Fruit fly (Drosophila melanogaster) whole organism, prepupa: ENCODE results near the gene CG34149.

Source experiments
- CG10631 ChIP-seq: fragments of 200-800 bp; sonication (Bioruptor generic); optimal IDR thresholded peaks from 2 replicates; lab custom pipeline; 2016; ENCODE audit warnings: missing biosample characterization, missing genetic modification characterization
- CG10669 ChIP-seq: fragments of 200-800 bp; sonication (Bioruptor generic); optimal IDR thresholded peaks from 3 replicates; lab custom pipeline; 2018; ENCODE audit warnings: missing biosample characterization, mild to moderate bottlenecking, missing genetic modification characterization, moderate library complexity
- CG11294 ChIP-seq: fragments of 200-800 bp; sonication (Bioruptor generic); IDR thresholded peaks from 2 replicates; pipeline ENCODE4 v1.3.6; 2022; ENCODE audit warnings: missing biosample characterization, missing genetic modification characterization
- CG11762 ChIP-seq: fragments of 200-800 bp; sonication (Bioruptor generic); optimal IDR thresholded peaks from 3 replicates; lab custom pipeline; 2016; ENCODE audit warnings: missing biosample characterization, missing genetic modification characterization; ENCODE audit not compliant: insufficient read depth
- CG15336 ChIP-seq: fragments of 200-800 bp; sonication (Bioruptor generic); IDR thresholded peaks from 2 replicates; pipeline ENCODE4 v1.3.6; 2022; ENCODE audit warnings: missing biosample characterization, missing genetic modification characterization
- CG1621 ChIP-seq: fragments of 200-800 bp; sonication (Bioruptor generic); optimal IDR thresholded peaks from 3 replicates; lab custom pipeline; 2018; ENCODE audit warnings: missing biosample characterization, mild to moderate bottlenecking, missing genetic modification characterization
- CG3032 ChIP-seq: fragments of 200-800 bp; optimal IDR thresholded peaks from 2 replicates; lab custom pipeline; 2019; ENCODE audit warnings: missing biosample characterization, mild to moderate bottlenecking, missing genetic modification characterization, moderate library complexity
- CG34406 ChIP-seq: fragments of 200-800 bp; sonication (Bioruptor generic); optimal IDR thresholded peaks from 3 replicates; lab custom pipeline; 2016; ENCODE audit warnings: missing biosample characterization, missing genetic modification characterization
- CG3919 ChIP-seq: fragments of 200-800 bp; sonication (Bioruptor generic); optimal IDR thresholded peaks from 3 replicates; lab custom pipeline; 2016; ENCODE audit warnings: missing biosample characterization, missing genetic modification characterization
- CG4318 ChIP-seq: fragments of 200-800 bp; sonication (Bioruptor generic); optimal IDR thresholded peaks from 3 replicates; lab custom pipeline; 2017; ENCODE audit warnings: missing biosample characterization, mild to moderate bottlenecking, missing genetic modification characterization
- CG6163 ChIP-seq: fragments of 200-800 bp; sonication (Bioruptor generic); IDR thresholded peaks from 3 replicates; pipeline ENCODE4 v1.3.6; 2022; ENCODE audit warnings: missing biosample characterization, missing genetic modification characterization
- CG7368 ChIP-seq: fragments of 200-800 bp; sonication (Bioruptor generic); optimal IDR thresholded peaks from 3 replicates; lab custom pipeline; 2016; ENCODE audit warnings: missing biosample characterization, missing genetic modification characterization
- CG8119 ChIP-seq: fragments of 200-800 bp; sonication (Bioruptor generic); IDR thresholded peaks from 3 replicates; pipeline ENCODE4 v1.3.6; 2022; ENCODE audit warnings: missing biosample characterization, missing genetic modification characterization
- CG8319 ChIP-seq: fragments of 200-800 bp; sonication (Bioruptor generic); optimal IDR thresholded peaks from 3 replicates; lab custom pipeline; 2016; ENCODE audit warnings: missing biosample characterization, missing genetic modification characterization
- CG8632 ChIP-seq: fragments of 200-800 bp; sonication (Bioruptor generic); optimal IDR thresholded peaks from 3 replicates; lab custom pipeline; 2016; ENCODE audit warnings: missing biosample characterization, missing genetic modification characterization
- CG9139 ChIP-seq: fragments of 200-800 bp; sonication (Bioruptor generic); optimal IDR thresholded peaks from 3 replicates; lab custom pipeline; 2017; ENCODE audit warnings: missing biosample characterization, mild to moderate bottlenecking, missing genetic modification characterization
- Eip75B ChIP-seq: fragments of 200-800 bp; sonication (Bioruptor generic); optimal IDR thresholded peaks from 3 replicates; lab custom pipeline; 2016; ENCODE audit warnings: missing biosample characterization, missing genetic modification characterization
- Eip78C ChIP-seq: fragments of 200-800 bp; sonication (Bioruptor generic); peaks from one replicate; lab custom pipeline; 2016; ENCODE audit warnings: missing biosample characterization, missing genetic modification characterization
- Ets21C ChIP-seq: fragments of 200-800 bp; sonication (Bioruptor generic); optimal IDR thresholded peaks from 3 replicates; lab custom pipeline; 2016; ENCODE audit warnings: missing biosample characterization, missing genetic modification characterization
- Gug ChIP-seq: fragments of 200-800 bp; sonication (Bioruptor generic); IDR thresholded peaks from 2 replicates; pipeline ENCODE4 v1.3.6; 2022; ENCODE audit warnings: missing biosample characterization, missing genetic modification characterization
- Hr38 ChIP-seq: sonication (Bioruptor generic); optimal IDR thresholded peaks from 2 replicates; lab custom pipeline; 2016; ENCODE audit warnings: missing biosample characterization, missing genetic modification characterization
- Hr39 ChIP-seq: fragments of 200-800 bp; sonication (Bioruptor generic); optimal IDR thresholded peaks from 2 replicates; lab custom pipeline; 2016; ENCODE audit warnings: missing biosample characterization, missing genetic modification characterization
- Met ChIP-seq: fragments of 200-800 bp; sonication (Bioruptor generic); optimal IDR thresholded peaks from 3 replicates; lab custom pipeline; 2016; ENCODE audit warnings: missing biosample characterization, missing genetic modification characterization
- OdsH ChIP-seq: fragments of 200-800 bp; sonication (Bioruptor generic); optimal IDR thresholded peaks from 3 replicates; lab custom pipeline; 2016; ENCODE audit warnings: missing biosample characterization, missing genetic modification characterization
- Sox102F ChIP-seq: fragments of 200-800 bp; sonication (Bioruptor generic); optimal IDR thresholded peaks from 2 replicates; lab custom pipeline; 2016; ENCODE audit warnings: missing biosample characterization, mild to moderate bottlenecking, missing genetic modification characterization
- Sox14 ChIP-seq: fragments of 200-800 bp; sonication (Bioruptor generic); optimal IDR thresholded peaks from 3 replicates; lab custom pipeline; 2016; ENCODE audit warnings: missing biosample characterization, missing genetic modification characterization
- Sox15 ChIP-seq: fragments of 200-800 bp; sonication (Bioruptor generic); optimal IDR thresholded peaks from 3 replicates; lab custom pipeline; 2016; ENCODE audit warnings: missing biosample characterization, missing genetic modification characterization
- achi ChIP-seq: fragments of 200-800 bp; sonication (Bioruptor generic); optimal IDR thresholded peaks from 3 replicates; lab custom pipeline; 2016; ENCODE audit warnings: missing biosample characterization, missing genetic modification characterization
- acj6 ChIP-seq: fragments of 200-800 bp; sonication (Bioruptor generic); optimal IDR thresholded peaks from 3 replicates; lab custom pipeline; 2016; ENCODE audit warnings: missing biosample characterization, missing genetic modification characterization
- cyc ChIP-seq: fragments of 200-800 bp; sonication (Bioruptor generic); optimal IDR thresholded peaks from 3 replicates; lab custom pipeline; 2016; ENCODE audit warnings: missing biosample characterization, missing genetic modification characterization
- dac ChIP-seq: fragments of 200-800 bp; sonication (Bioruptor generic); optimal IDR thresholded peaks from 2 replicates; lab custom pipeline; 2017; ENCODE audit warnings: missing biosample characterization, mild to moderate bottlenecking, missing genetic modification characterization
- eg ChIP-seq: fragments of 200-800 bp; sonication (Bioruptor generic); IDR thresholded peaks from 3 replicates; pipeline ENCODE4 v1.3.6; 2022; ENCODE audit warnings: missing biosample characterization, missing genetic modification characterization
- esn ChIP-seq: fragments of 200-800 bp; sonication (Bioruptor generic); optimal IDR thresholded peaks from 2 replicates; lab custom pipeline; 2016; ENCODE audit warnings: missing biosample characterization, mild to moderate bottlenecking, missing genetic modification characterization, moderate library complexity
- fd59A ChIP-seq: fragments of 200-800 bp; sonication (Bioruptor generic); optimal IDR thresholded peaks from 2 replicates; lab custom pipeline; 2017; ENCODE audit warnings: missing biosample characterization, mild to moderate bottlenecking, missing genetic modification characterization, missing genetic modification reagents
- fkh ChIP-seq: fragments of 200-800 bp; sonication (Bioruptor generic); optimal IDR thresholded peaks from 3 replicates; lab custom pipeline; 2017; ENCODE audit warnings: missing biosample characterization, mild to moderate bottlenecking, missing genetic modification characterization, moderate library complexity
- lz ChIP-seq: fragments of 200-800 bp; sonication (Bioruptor generic); optimal IDR thresholded peaks from 3 replicates; lab custom pipeline; 2016; ENCODE audit warnings: missing biosample characterization, missing genetic modification characterization
- net ChIP-seq: fragments of 200-800 bp; sonication (Bioruptor generic); optimal IDR thresholded peaks from 3 replicates; lab custom pipeline; 2016; ENCODE audit warnings: missing biosample characterization, missing genetic modification characterization
- pdm3 ChIP-seq: fragments of 200-800 bp; sonication (Bioruptor generic); optimal IDR thresholded peaks from 3 replicates; lab custom pipeline; 2016; ENCODE audit warnings: missing biosample characterization, missing genetic modification characterization
- svp ChIP-seq: fragments of 200-800 bp; sonication (Bioruptor generic); peaks from one replicate; lab custom pipeline; 2016; ENCODE audit warnings: missing biosample characterization, missing genetic modification characterization
- topi ChIP-seq: fragments of 200-800 bp; sonication (Bioruptor generic); optimal IDR thresholded peaks from 3 replicates; lab custom pipeline; 2016; ENCODE audit warnings: missing biosample characterization, missing genetic modification characterization
- vri ChIP-seq: fragments of 200-800 bp; sonication (Bioruptor generic); optimal IDR thresholded peaks from 3 replicates; lab custom pipeline; 2016; ENCODE audit warnings: missing biosample characterization, mild to moderate bottlenecking, missing genetic modification characterization

CG34149 gene

DNA sequence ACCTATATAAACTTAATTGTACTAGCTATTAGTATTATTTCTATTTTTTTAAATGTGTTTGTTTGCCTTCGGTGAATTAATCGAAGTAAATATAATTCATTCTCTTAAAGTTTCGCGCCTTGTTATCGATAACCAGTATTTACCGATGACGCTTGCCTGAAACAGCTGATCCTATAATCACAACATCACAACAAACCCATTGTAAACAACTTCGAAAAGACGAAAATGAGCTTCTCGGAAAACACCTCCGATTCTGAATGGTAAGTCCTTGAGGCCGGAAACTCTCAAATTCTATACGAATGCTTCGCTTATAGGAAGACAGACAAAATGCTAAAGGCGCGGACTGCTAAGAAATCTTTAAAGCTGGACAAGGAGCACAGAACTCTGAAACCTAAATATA is at the start of gene CG34149:
Gene CG34149, plus strand, starts transcription at position 187 of the 400 bp plus-strand sequence.
- TF ChIP-seq topi (GFP tag; lab: Kevin White, UChicago): no peak
- TF ChIP-seq fkh: peak; percentile 82
- TF ChIP-seq Eip75B (GFP tag; lab: Kevin White, UChicago): no peak
- no peak for TF ChIP-seq Ets21C
- no peak for TF ChIP-seq CG8632 (GFP tag; lab: Kevin White, UChicago)

DNA sequence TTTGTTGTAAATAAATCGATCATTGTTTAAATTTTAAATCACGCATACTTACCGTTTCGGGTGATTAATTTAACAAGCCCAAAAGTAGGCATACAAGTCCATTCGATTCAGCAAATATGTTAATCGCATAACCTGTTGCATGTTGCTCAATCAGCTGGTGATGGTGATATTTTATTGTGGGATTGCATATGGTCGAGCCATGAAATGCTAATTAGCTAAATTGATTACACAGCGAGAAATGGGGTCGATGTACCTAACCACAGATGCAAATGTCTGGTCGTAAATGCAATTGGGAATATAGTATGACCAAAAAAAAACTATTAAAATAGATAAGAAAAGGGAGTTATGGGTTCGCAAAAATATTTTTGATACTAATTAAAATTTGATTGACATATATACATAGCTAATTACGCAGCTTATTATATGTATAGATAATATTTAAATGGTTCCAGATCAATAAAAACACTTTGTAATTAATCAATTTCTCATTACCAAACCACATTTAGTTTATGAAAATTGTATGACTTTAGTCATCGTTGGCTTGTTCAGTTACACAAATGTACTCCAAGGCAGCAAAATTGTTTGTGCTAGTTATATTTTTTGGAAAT is 49.3 kb upstream of the CG34149 start, which contains the start of gene CG33721:
Gene CG33721, plus strand, starts transcription at position 558 of the 608 bp plus-strand sequence.
- TF ChIP-seq eg (GFP tag; lab: Robert Waterston, UW) (no peak), Eip78C (GFP tag; lab: Kevin White, UChicago) (peak; percentile 1)

DNA sequence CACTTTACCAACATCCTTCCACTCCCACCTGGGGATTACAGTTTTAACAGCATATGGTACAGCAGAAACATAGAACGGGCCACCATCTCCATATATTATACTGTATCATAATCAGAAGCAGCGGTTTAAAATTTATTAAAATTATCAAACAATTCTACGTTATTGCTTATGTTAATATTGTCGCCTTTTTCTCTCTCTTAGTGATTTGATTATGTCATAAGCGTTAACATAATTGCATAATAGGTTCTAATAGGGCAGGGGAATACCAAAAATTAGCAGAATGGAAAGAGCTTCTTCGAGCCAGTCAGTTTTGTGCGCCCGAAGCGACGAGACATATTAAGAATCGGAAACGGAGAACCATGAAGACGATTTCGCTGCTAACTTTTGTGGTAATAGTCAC is 48.2 kb upstream of the CG34149 start, which contains the start of gene CG13862:
Gene CG13862, plus strand, starts transcription at position 301 of the 400 bp plus-strand sequence.
- TF ChIP-seq Ets21C (no peak), CG6163 (GFP tag; lab: Robert Waterston, UW) (no peak), CG8632 (GFP tag; lab: Kevin White, UChicago) (no peak), CG8119 (no peak), CG11294 (no peak), CG11762 (GFP tag; lab: Kevin White, UChicago) (no peak), Hr39 (GFP tag; lab: Kevin White, UChicago) (no peak), Hr38 (GFP tag; lab: Kevin White, UChicago) (no peak), pdm3 (GFP tag; lab: Kevin White, UChicago) (no peak), dac (no peak), CG7368 (GFP tag; lab: Kevin White, UChicago) (no peak)

DNA sequence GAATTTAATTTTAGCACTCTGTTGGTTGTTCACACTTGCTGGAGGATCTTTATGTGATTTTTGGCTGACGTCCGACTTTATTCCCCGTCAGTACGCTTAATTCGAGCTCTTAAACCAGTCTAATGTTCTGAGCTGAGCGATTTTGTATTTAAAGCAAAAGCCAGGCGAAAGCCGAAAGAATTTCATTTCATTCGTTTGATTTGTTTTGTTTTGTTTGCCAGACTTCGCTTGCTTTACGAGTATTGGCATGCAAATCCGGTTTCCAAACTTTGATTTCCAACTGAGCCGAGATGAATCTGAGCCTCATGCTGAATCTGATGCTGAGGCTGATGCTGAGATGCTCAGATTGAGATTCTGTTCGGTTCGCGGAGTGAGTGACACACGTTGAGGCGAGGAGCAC is 45.9 kb upstream of the CG34149 start, which contains the start of gene CG5391:
Gene CG5391, minus strand, starts transcription at position 101 of the 400 bp plus-strand sequence.
- no peak for TF ChIP-seq CG8319 (GFP tag; lab: Kevin White, UChicago)
- TF ChIP-seq net: no peak
- no peak for TF ChIP-seq fkh
- TF ChIP-seq CG11294: no peak
- no peak for TF ChIP-seq Sox102F (GFP tag; lab: Kevin White, UChicago)
- TF ChIP-seq CG34406 (GFP tag; lab: Kevin White, UChicago): no peak
- no peak for TF ChIP-seq vri (GFP tag; lab: Kevin White, UChicago)
- TF ChIP-seq achi (GFP tag; lab: Kevin White, UChicago): no peak
- TF ChIP-seq lz (GFP tag; lab: Kevin White, UChicago): no peak
- TF ChIP-seq Sox14 (GFP tag; lab: Kevin White, UChicago): no peak

DNA sequence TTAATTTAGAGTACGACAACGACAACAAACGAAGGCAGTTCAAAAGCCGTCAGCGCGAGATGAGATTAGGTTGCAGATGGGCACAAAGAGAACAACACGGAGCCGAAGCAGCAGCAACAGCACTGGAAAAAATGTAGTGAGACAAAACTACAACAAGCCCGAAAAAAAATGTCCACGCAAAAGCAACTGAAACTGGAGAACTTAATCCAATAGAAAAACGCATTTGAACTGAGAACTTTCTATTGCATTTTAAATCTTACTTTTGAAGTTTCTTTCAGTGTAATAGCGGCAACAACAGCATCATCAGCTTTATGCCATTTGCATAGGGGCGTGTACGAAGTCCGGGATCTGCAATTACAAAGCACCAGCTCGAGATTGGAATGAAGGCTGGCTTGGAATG is 40.4 kb upstream of the CG34149 start:
- TF ChIP-seq svp (GFP tag; lab: Kevin White, UChicago) (peak; percentile 81), acj6 (GFP tag; lab: Kevin White, UChicago) (peak; percentile 66), Hr38 (GFP tag; lab: Kevin White, UChicago) (no peak), CG8319 (GFP tag; lab: Kevin White, UChicago) (peak; percentile 52), CG1621 (tag; lab: Kevin White, UChicago) (peak; percentile 58), pdm3 (GFP tag; lab: Kevin White, UChicago) (peak; percentile 64), OdsH (GFP tag; lab: Kevin White, UChicago) (peak; percentile 64), fd59A (GFP tag; lab: Kevin White, UChicago) (peak; percentile 71), cyc (GFP tag; lab: Kevin White, UChicago) (peak; percentile 68), esn (GFP tag; lab: Kevin White, UChicago) (peak; percentile 59), CG10669 (peak; percentile 72), CG4318 (no peak), CG8119 (peak; percentile 51; the same call in 1 of the 3 replicates), CG9139 (GFP tag; lab: Kevin White, UChicago) (peak; percentile 61), CG11762 (GFP tag; lab: Kevin White, UChicago) (peak; percentile 34), CG6163 (GFP tag; lab: Robert Waterston, UW) (peak; percentile 79), Gug (0 out of 2 replicates have a peak, but pooled peaks have one; percentile 12), lz (GFP tag; lab: Kevin White, UChicago) (peak; percentile 61), CG15336 (GFP tag; lab: Robert Waterston, UW) (peak; percentile 29; the same call in 1 of the 2 replicates), Met (GFP tag; lab: Kevin White, UChicago) (peak; percentile 66), CG10631 (GFP tag; lab: Kevin White, UChicago) (peak; percentile 66), Hr39 (GFP tag; lab: Kevin White, UChicago) (peak; percentile 62), achi (GFP tag; lab: Kevin White, UChicago) (peak; percentile 62), CG34406 (GFP tag; lab: Kevin White, UChicago) (peak; percentile 56), topi (GFP tag; lab: Kevin White, UChicago) (peak; percentile 68), CG3919 (GFP tag; lab: Kevin White, UChicago) (peak; percentile 74), vri (GFP tag; lab: Kevin White, UChicago) (peak; percentile 30), Sox15 (GFP tag; lab: Kevin White, UChicago) (peak; percentile 54), CG3032 (no peak), CG7368 (GFP tag; lab: Kevin White, UChicago) (peak; percentile 58), Sox102F (GFP tag; lab: Kevin White, UChicago) (peak; percentile 57)
